Fruit fly (Drosophila melanogaster): ENCODE results near the gene Fum4.

Fum4 gene

DNA sequence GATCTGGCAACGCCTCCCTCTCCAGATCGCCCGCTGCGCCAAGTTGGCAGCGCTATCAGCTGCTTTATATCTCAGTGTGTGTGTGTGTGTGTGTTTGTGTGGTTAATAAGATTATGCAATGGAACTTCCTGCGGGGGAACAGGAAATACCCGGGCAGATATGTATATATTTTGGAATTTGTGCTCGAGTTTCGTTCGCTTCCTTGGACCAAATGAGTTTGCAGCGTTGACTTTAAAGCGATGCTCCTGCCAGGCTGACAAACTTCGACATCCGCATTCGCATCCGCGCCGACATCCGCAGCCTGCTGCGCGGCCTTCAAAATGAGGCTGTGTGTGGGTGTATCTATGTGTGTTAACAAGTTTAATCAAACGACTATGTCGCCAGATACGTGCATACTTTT, 48.0 kb downstream of the Fum4 start (continued):
- TF ChIP-seq CG18599 (GFP tag; optimal IDR thresholded peaks at IDR 0.05) (peak; percentile 51), dmrt99B (tag; optimal IDR thresholded peaks at IDR 0.05) (peak; percentile 61), H2.0 (GFP tag; IDR thresholded peaks at IDR 0.05) (no peak), shn (GFP tag; optimal IDR thresholded peaks at IDR 0.05) (no peak), Sox102F (GFP tag; optimal IDR thresholded peaks at IDR 0.05) (no peak), Taf1 (GFP tag; IDR thresholded peaks at IDR 0.05) (no peak), sqz (GFP tag; optimal IDR thresholded peaks at IDR 0.05) (peak; percentile 34), CG12219 (GFP tag; optimal IDR thresholded peaks at IDR 0.05) (no peak), vvl (GFP tag; IDR thresholded peaks at IDR 0.05) (peak; percentile 55), CG17361 (GFP tag; IDR thresholded peaks at IDR 0.05) (peak; percentile 38; the same call in 1 of the 3 replicates), CG17912 (GFP tag; optimal IDR thresholded peaks at IDR 0.05) (no peak), stc (GFP tag; IDR thresholded peaks at IDR 0.05) (peak; percentile 51; the same call in 1 of the 2 replicates), CG18011 (GFP tag; optimal IDR thresholded peaks at IDR 0.05) (no peak), CG12744 (GFP tag; optimal IDR thresholded peaks at IDR 0.05) (no peak), gcm2 (GFP tag; optimal IDR thresholded peaks at IDR 0.05) (no peak), amos (GFP tag; IDR thresholded peaks at IDR 0.05; ENCODE audit: partially characterized antibody) (no peak), gfzf (GFP tag; optimal IDR thresholded peaks at IDR 0.05) (no peak), Rfx (GFP tag; IDR thresholded peaks at IDR 0.05) (peak; percentile 52), en (GFP tag; optimal IDR thresholded peaks at IDR 0.05) (peak; percentile 15), CG8359 (GFP tag; optimal IDR thresholded peaks at IDR 0.05; ENCODE audit: borderline replicate concordance) (peak; percentile 38), CG32532 (GFP tag; IDR thresholded peaks at IDR 0.05) (peak; percentile 55), BtbVII (GFP tag; optimal IDR thresholded peaks at IDR 0.05) (peak; percentile 75), BEAF-32 (GFP tag; optimal IDR thresholded peaks at IDR 0.05) (no peak), Eip74EF (GFP tag; optimal IDR thresholded peaks at IDR 0.05) (peak in 1 of 2 experiments; percentile 65), CG10147 (GFP tag; optimal IDR thresholded peaks at IDR 0.05) (peak; percentile 59), CG5953 (GFP tag; IDR thresholded peaks at IDR 0.05) (no peak), pb (GFP tag; optimal IDR thresholded peaks at IDR 0.05) (peak; percentile 32), Antp (GFP tag; optimal IDR thresholded peaks at IDR 0.05) (no peak), sug (tag; optimal IDR thresholded peaks at IDR 0.05) (peak; percentile 36), slp2 (GFP tag; optimal IDR thresholded peaks at IDR 0.05) (no peak), gcm (GFP tag; optimal IDR thresholded peaks at IDR 0.05) (no peak), Nf-YB (GFP tag; optimal IDR thresholded peaks at IDR 0.05) (no peak), dysf (GFP tag; IDR thresholded peaks at IDR 0.05) (peak; percentile 51; the same call in 1 of the 3 replicates), Scr (GFP tag; IDR thresholded peaks at IDR 0.05; ENCODE audit: partially characterized antibody) (no peak), grau (tag; optimal IDR thresholded peaks at IDR 0.05) (no peak), unpg (GFP tag; optimal IDR thresholded peaks at IDR 0.05) (no peak), Oli (tag; optimal IDR thresholded peaks at IDR 0.05) (no peak), Jarid2 (GFP tag; optimal IDR thresholded peaks at IDR 0.05) (peak; percentile 8), CG6854 (GFP tag; optimal IDR thresholded peaks at IDR 0.05) (peak; percentile 42), caup (GFP tag; optimal IDR thresholded peaks at IDR 0.05; ENCODE audit: severe bottlenecking) (peak; percentile 81), unc-4 (GFP tag; IDR thresholded peaks at IDR 0.05; ENCODE audit: partially characterized antibody) (no peak), CG11093 (GFP tag; IDR thresholded peaks at IDR 0.05) (no peak), Spps (tag; optimal IDR thresholded peaks at IDR 0.05) (no peak), CG10979 (tag; optimal IDR thresholded peaks at IDR 0.05) (peak; percentile 44), trh (GFP tag; optimal IDR thresholded peaks at IDR 0.05) (no peak), CG34224 (GFP tag; IDR thresholded peaks at IDR 0.05; ENCODE audit: partially characterized antibody) (no peak), GATAe (GFP tag; conservative IDR thresholded peaks at IDR 0.05) (0 out of 2 replicates have a peak, but pooled peaks have one; percentile 41), crc (GFP tag; optimal IDR thresholded peaks at IDR 0.05) (peak; percentile 29), Ets97D (GFP tag; optimal IDR thresholded peaks at IDR 0.05) (peak; percentile 92), tin (GFP tag; optimal IDR thresholded peaks at IDR 0.05) (no peak)

Measured in whole organism, embryonic.